Fruit fly (Drosophila melanogaster): ENCODE data around the gene CG31198.

The CG31198 gene

DNA sequence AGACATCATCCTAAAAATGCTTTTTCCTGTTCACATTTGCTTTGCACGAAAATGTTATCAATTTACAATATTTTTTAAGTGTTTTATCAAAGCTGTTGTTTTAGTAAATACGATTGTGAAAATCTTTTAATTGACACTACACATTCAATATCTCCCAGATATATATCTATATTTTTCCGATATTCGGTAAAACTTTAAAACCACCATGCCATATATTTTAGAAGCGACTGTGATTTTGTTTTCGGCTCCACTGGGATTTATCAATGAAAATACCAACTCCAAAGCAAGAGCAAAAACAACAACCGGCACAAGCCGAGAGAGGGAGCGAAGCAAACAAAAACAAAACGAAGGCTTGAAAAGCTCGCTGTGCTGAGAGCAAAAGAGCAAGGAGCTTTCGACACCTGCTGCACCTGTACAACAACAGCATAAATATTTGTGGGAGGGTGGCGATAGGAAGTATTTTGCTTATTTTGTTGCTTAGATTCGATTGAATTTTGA is 34.1 kb upstream of the CG31198 start (continued):
- TF ChIP-seq CG16779 (tag; optimal IDR thresholded peaks at IDR 0.05): peak; percentile 57
- TF ChIP-seq CG8632 (GFP tag; optimal IDR thresholded peaks at IDR 0.05): peak; percentile 76
- peak; percentile 88 for TF ChIP-seq CG31627 (GFP tag; optimal IDR thresholded peaks at IDR 0.05)
- TF ChIP-seq Hr38 (GFP tag; optimal IDR thresholded peaks at IDR 0.05): no peak
- peak; percentile 84 for TF ChIP-seq CG3919 (GFP tag; optimal IDR thresholded peaks at IDR 0.05)
- peak; percentile 70 for TF ChIP-seq Gug (GFP tag; IDR thresholded peaks at IDR 0.05)
- peak; percentile 65 to 71 for TF ChIP-seq ss (GFP tag; optimal IDR thresholded peaks at IDR 0.05)
- TF ChIP-seq CG1621 (tag; optimal IDR thresholded peaks at IDR 0.05): peak; percentile 51
- peak; percentile 79 for TF ChIP-seq CG10631 (GFP tag; optimal IDR thresholded peaks at IDR 0.05)
- TF ChIP-seq CG11762 (GFP tag; optimal IDR thresholded peaks at IDR 0.05; ENCODE audit: insufficient read depth): peak; percentile 75
- peak; percentile 42 for TF ChIP-seq CG6854 (GFP tag; optimal IDR thresholded peaks at IDR 0.05)
- TF ChIP-seq Ets21C (GFP tag; optimal IDR thresholded peaks at IDR 0.05): peak; percentile 76
- peak; percentile 89 for TF ChIP-seq CG15336 (GFP tag; IDR thresholded peaks at IDR 0.05)
- peak; percentile 71 for TF ChIP-seq CG7368 (GFP tag; optimal IDR thresholded peaks at IDR 0.05)
- peak; percentile 90 for TF ChIP-seq Met (GFP tag; optimal IDR thresholded peaks at IDR 0.05)
- TF ChIP-seq CG6792 (GFP tag; optimal IDR thresholded peaks at IDR 0.05): peak; percentile 75
- peak; percentile 80 for TF ChIP-seq eg (GFP tag; IDR thresholded peaks at IDR 0.05)
- peak; percentile 83 for TF ChIP-seq CG6163 (GFP tag; IDR thresholded peaks at IDR 0.05)

DNA sequence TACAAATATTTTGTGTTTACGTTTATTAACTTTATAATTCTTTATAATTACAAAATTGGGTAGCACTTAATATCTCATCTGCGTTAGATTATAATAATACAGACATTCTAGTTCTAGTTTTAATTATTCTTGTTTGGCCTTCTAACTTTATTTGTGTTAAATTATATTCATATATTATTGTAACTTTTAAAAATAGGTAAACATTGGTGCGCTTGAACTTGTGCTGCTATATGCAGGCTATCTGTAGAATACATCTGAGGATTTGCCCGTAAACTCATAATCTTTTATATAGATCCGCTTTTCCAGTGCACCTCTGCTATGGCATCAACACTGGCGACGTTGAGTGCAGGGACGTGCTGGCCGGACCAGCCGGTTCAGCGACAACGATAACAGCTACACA is 31.7 kb upstream of the CG31198 start:
- TF ChIP-seq svp (GFP tag) (no peak), salr (GFP tag; optimal IDR thresholded peaks at IDR 0.05) (peak in 1 of 2 experiments; percentile 1), CG9139 (GFP tag; optimal IDR thresholded peaks at IDR 0.05) (no peak), Eip75B (GFP tag; optimal IDR thresholded peaks at IDR 0.05) (no peak), Blimp-1 (GFP tag; optimal IDR thresholded peaks at IDR 0.05) (no peak), eg (GFP tag; IDR thresholded peaks at IDR 0.05) (no peak), spab (GFP tag; optimal IDR thresholded peaks at IDR 0.05) (peak; percentile 21), CG4318 (GFP tag; optimal IDR thresholded peaks at IDR 0.05) (peak; percentile 7), CG32006 (GFP tag; optimal IDR thresholded peaks at IDR 0.05) (peak; percentile 51), Gug (GFP tag; IDR thresholded peaks at IDR 0.05) (no peak), pdm3 (GFP tag; optimal IDR thresholded peaks at IDR 0.05) (no peak), CG34406 (GFP tag; optimal IDR thresholded peaks at IDR 0.05) (no peak), Ets21C (GFP tag; optimal IDR thresholded peaks at IDR 0.05) (no peak), CG6163 (GFP tag; IDR thresholded peaks at IDR 0.05) (no peak), CG6854 (GFP tag; optimal IDR thresholded peaks at IDR 0.05) (no peak), CG8319 (GFP tag; optimal IDR thresholded peaks at IDR 0.05) (no peak), lz (GFP tag; optimal IDR thresholded peaks at IDR 0.05) (no peak), Sox14 (GFP tag; optimal IDR thresholded peaks at IDR 0.05) (no peak), CG6792 (GFP tag; optimal IDR thresholded peaks at IDR 0.05) (no peak), Ets96B (tag; optimal IDR thresholded peaks at IDR 0.05) (no peak), CG6276 (GFP tag; optimal IDR thresholded peaks at IDR 0.05) (no peak), vri (GFP tag; optimal IDR thresholded peaks at IDR 0.05) (no peak), CG3032 (tag; optimal IDR thresholded peaks at IDR 0.05) (peak; percentile 24), CG31627 (GFP tag; optimal IDR thresholded peaks at IDR 0.05) (no peak), CG10669 (GFP tag; optimal IDR thresholded peaks at IDR 0.05) (no peak), Smox (GFP tag; optimal IDR thresholded peaks at IDR 0.05) (no peak), net (GFP tag; optimal IDR thresholded peaks at IDR 0.05) (no peak), Eip93F (GFP tag; optimal IDR thresholded peaks at IDR 0.05) (no peak), dac (GFP tag; optimal IDR thresholded peaks at IDR 0.05) (peak; percentile 5), achi (GFP tag; optimal IDR thresholded peaks at IDR 0.05) (peak; percentile 3), Hr39 (GFP tag; optimal IDR thresholded peaks at IDR 0.05) (no peak), CG11902 (GFP tag; optimal IDR thresholded peaks at IDR 0.05) (no peak), Hr38 (GFP tag; optimal IDR thresholded peaks at IDR 0.05) (no peak), Eip78C (GFP tag) (peak; percentile 70), CG10631 (GFP tag; optimal IDR thresholded peaks at IDR 0.05) (peak; percentile 6), Sox102F (GFP tag; optimal IDR thresholded peaks at IDR 0.05) (no peak), ss (GFP tag; optimal IDR thresholded peaks at IDR 0.05) (peak in 1 of 2 experiments; percentile 0), Hr4 (GFP tag; optimal IDR thresholded peaks at IDR 0.05) (peak; percentile 14), OdsH (GFP tag; optimal IDR thresholded peaks at IDR 0.05) (no peak), CG1621 (tag; optimal IDR thresholded peaks at IDR 0.05) (peak; percentile 21), CG16779 (tag; optimal IDR thresholded peaks at IDR 0.05) (no peak)

Data from whole organism, prepupa.